Worm (Caenorhabditis elegans) whole organism, young adult: ENCODE measurements around the gene crt-1.

Experiments
- B0019.2 ChIP-seq: fragments of 200-800 bp; sonication (Bioruptor generic); conservative IDR thresholded peaks from 2 replicates; pipeline ENCODE4 v1.3.6; 2022; ENCODE audit warnings: missing genetic modification reagents, missing genetic modification characterization, missing compliant biosample characterization
- B0336.3 ChIP-seq: fragments of 200-800 bp; sonication (Bioruptor generic); IDR thresholded peaks from 2 replicates; pipeline ENCODE4 v1.3.6; 2022; ENCODE audit warnings: missing genetic modification characterization, missing compliant biosample characterization
- C17E4.6 ChIP-seq: fragments of 200-800 bp; sonication (Bioruptor generic); IDR thresholded peaks from 2 replicates; pipeline ENCODE4 v1.3.6; 2022; ENCODE audit warnings: missing genetic modification reagents, missing genetic modification characterization, missing compliant biosample characterization
- D2030.7 ChIP-seq: fragments of 200-800 bp; sonication (Bioruptor generic); IDR thresholded peaks from 2 replicates; pipeline ENCODE4 v1.3.6; 2022; ENCODE audit warnings: missing genetic modification reagents, missing genetic modification characterization, missing compliant biosample characterization
- F22D6.2 ChIP-seq: sonication (generic microtip); optimal IDR thresholded peaks from 2 replicates; lab custom pipeline; 2016; ENCODE audit warnings: mild to moderate bottlenecking, missing genetic modification characterization, missing compliant biosample characterization
- F23B12.7 ChIP-seq: sonication (generic microtip); optimal IDR thresholded peaks from 2 replicates; lab custom pipeline; 2017; ENCODE audit warnings: missing genetic modification characterization, mild to moderate bottlenecking, missing compliant biosample characterization, antibody characterized with exemption, moderate library complexity; ENCODE audit not compliant: insufficient read depth
- F33H1.4 ChIP-seq: fragments of 200-800 bp; sonication (Bioruptor generic); IDR thresholded peaks from 2 replicates; pipeline ENCODE4 v1.3.6; 2022; ENCODE audit warnings: missing genetic modification reagents, missing genetic modification characterization, missing compliant biosample characterization
- F52B5.7 ChIP-seq: sonication (generic microtip); optimal IDR thresholded peaks from 2 replicates; lab custom pipeline; 2016; ENCODE audit warnings: mild to moderate bottlenecking, missing genetic modification characterization, missing compliant biosample characterization
- F55B11.4 ChIP-seq: sonication (generic microtip); optimal IDR thresholded peaks from 2 replicates; lab custom pipeline; 2016; ENCODE audit warnings: missing compliant biosample characterization, missing genetic modification characterization, borderline replicate concordance; ENCODE audit not compliant: insufficient read depth
- T26A5.8 ChIP-seq: sonication (generic microtip); optimal IDR thresholded peaks from 2 replicates; lab custom pipeline; 2016; ENCODE audit warnings: missing genetic modification characterization, missing compliant biosample characterization
- Y95B8A.8 ChIP-seq: fragments of 200-800 bp; sonication (Bioruptor generic); IDR thresholded peaks from 2 replicates; pipeline ENCODE4 v1.3.6; 2022; ENCODE audit warnings: missing genetic modification reagents, missing genetic modification characterization, missing compliant biosample characterization
- ZK185.1 ChIP-seq: sonication (generic microtip); optimal IDR thresholded peaks from 2 replicates; lab custom pipeline; 2016; ENCODE audit warnings: mild to moderate bottlenecking, missing genetic modification characterization, missing compliant biosample characterization; ENCODE audit not compliant: poor library complexity, severe bottlenecking
- akir-1 ChIP-seq: fragments of 200-800 bp; sonication (Bioruptor generic); optimal IDR thresholded peaks from 2 replicates; lab custom pipeline; 2018; ENCODE audit warnings: mild to moderate bottlenecking, missing genetic modification characterization, moderate library complexity, missing compliant biosample characterization
- attf-3 ChIP-seq: fragments of 200-800 bp; sonication (Bioruptor generic); conservative IDR thresholded peaks from 2 replicates; pipeline ENCODE4 v1.3.6; 2022; ENCODE audit warnings: missing genetic modification reagents, missing genetic modification characterization, missing compliant biosample characterization
- attf-6 ChIP-seq: fragments of 200-800 bp; sonication (Bioruptor generic); IDR thresholded peaks from 2 replicates; pipeline ENCODE4 v1.3.6; 2022; ENCODE audit warnings: missing genetic modification reagents, missing genetic modification characterization, missing compliant biosample characterization
- bed-1 ChIP-seq: fragments of 200-800 bp; sonication (Bioruptor generic); IDR thresholded peaks from 2 replicates; pipeline ENCODE4 v1.3.6; 2022; ENCODE audit warnings: missing genetic modification reagents, missing genetic modification characterization, missing compliant biosample characterization
- cebp-1 ChIP-seq, 2 experiments: fragments of 200-800 bp in 1 of 2; sonication (Bioruptor generic) in 1 of 2; sonication (generic microtip) in 1 of 2; IDR thresholded peaks in 1 of 2; optimal IDR thresholded peaks in 1 of 2; 2 replicates each; pipeline versions ENCODE4 v1.3.6 to Lab custom; 2017 to 2022; ENCODE audit warnings: missing compliant biosample characterization in 2 of 2, missing genetic modification characterization in 2 of 2, mild to moderate bottlenecking in 1 of 2, missing genetic modification reagents in 1 of 2, moderate library complexity in 1 of 2
- ceh-27 ChIP-seq: fragments of 200-800 bp; sonication (Bioruptor generic); optimal IDR thresholded peaks from 2 replicates; lab custom pipeline; 2018; ENCODE audit warnings: mild to moderate bottlenecking, missing genetic modification characterization, moderate library complexity, missing compliant biosample characterization
- ceh-40 ChIP-seq: fragments of 200-800 bp; sonication (Bioruptor generic); IDR thresholded peaks from 2 replicates; pipeline ENCODE4 v1.3.6; 2022; ENCODE audit warnings: missing genetic modification characterization, missing compliant biosample characterization
- dox-1 ChIP-seq: fragments of 200-800 bp; sonication (Bioruptor generic); IDR thresholded peaks from 2 replicates; pipeline ENCODE4 v1.3.6; 2022; ENCODE audit warnings: missing genetic modification reagents, missing genetic modification characterization, missing compliant biosample characterization
- dpff-1 ChIP-seq: sonication (generic microtip); optimal IDR thresholded peaks from 2 replicates; lab custom pipeline; 2017; ENCODE audit warnings: mild to moderate bottlenecking, missing genetic modification characterization, missing compliant biosample characterization
- dpl-1 ChIP-seq: fragments of 150-350 bp; optimal IDR thresholded peaks from 2 replicates; lab custom pipeline; 2014; ENCODE audit warnings: missing biosample characterization, missing genetic modification reagents, missing genetic modification characterization
- efl-1 ChIP-seq: fragments of 150-350 bp; optimal IDR thresholded peaks from 2 replicates; lab custom pipeline; 2014; ENCODE audit warnings: missing biosample characterization, missing genetic modification reagents, missing genetic modification characterization
- egl-44 ChIP-seq: fragments of 200-800 bp; sonication (Bioruptor generic); IDR thresholded peaks from 2 replicates; pipeline ENCODE4 v1.3.6; 2022; ENCODE audit warnings: missing genetic modification reagents, missing genetic modification characterization, missing compliant biosample characterization
- ekl-4 ChIP-seq: fragments of 200-800 bp; sonication (Bioruptor generic); IDR thresholded peaks from 2 replicates; pipeline ENCODE4 v1.3.6; 2022; ENCODE audit warnings: missing genetic modification reagents, missing genetic modification characterization, missing compliant biosample characterization
- ets-4 ChIP-seq: fragments of 200-800 bp; sonication (Bioruptor generic); optimal IDR thresholded peaks from 2 replicates; lab custom pipeline; 2018; ENCODE audit warnings: mild to moderate bottlenecking, missing genetic modification characterization, missing compliant biosample characterization
- him-1 ChIP-seq: sonication (generic microtip); optimal IDR thresholded peaks from 2 replicates; lab custom pipeline; 2016; ENCODE audit warnings: missing genotype, missing genetic modification reagents, missing genetic modification characterization, missing compliant biosample characterization
- hmg-1.2 ChIP-seq: fragments of 200-800 bp; sonication (Bioruptor generic); IDR thresholded peaks from 2 replicates; pipeline ENCODE4 v1.3.6; 2022; ENCODE audit warnings: missing genetic modification reagents, missing genetic modification characterization, missing compliant biosample characterization
- hmg-20 ChIP-seq: fragments of 200-800 bp; sonication (Bioruptor generic); IDR thresholded peaks from 2 replicates; pipeline ENCODE4 v1.3.6; 2022; ENCODE audit warnings: missing genetic modification reagents, missing genetic modification characterization, missing compliant biosample characterization
- let-607 ChIP-seq, 2 experiments: fragments of 200-800 bp in 1 of 2; sonication (Bioruptor generic) in 1 of 2; sonication (generic microtip) in 1 of 2; optimal IDR thresholded peaks; 2 replicates each; lab custom pipeline; 2016 to 2018; ENCODE audit warnings: mild to moderate bottlenecking in 2 of 2, missing compliant biosample characterization in 2 of 2, missing genetic modification characterization in 2 of 2, moderate library complexity in 2 of 2, missing genotype in 1 of 2
- lin-35 ChIP-seq, 3 experiments: fragments of 150-350 bp in 2 of 3; sonication (generic microtip) in 1 of 3; optimal IDR thresholded peaks; 2 replicates each; lab custom pipeline; 2014 to 2018; ENCODE audit warnings: missing biosample characterization in 3 of 3, missing genetic modification characterization in 3 of 3, missing genetic modification reagents in 3 of 3
- lin-54 ChIP-seq: fragments of 200-800 bp; sonication (Bioruptor generic); optimal IDR thresholded peaks from 2 replicates; lab custom pipeline; 2018; ENCODE audit warnings: mild to moderate bottlenecking, missing genetic modification characterization, missing compliant biosample characterization
- lir-1 ChIP-seq: fragments of 200-800 bp; sonication (Bioruptor generic); conservative IDR thresholded peaks from 2 replicates; pipeline ENCODE4 v1.3.6; 2022; ENCODE audit warnings: missing genetic modification reagents, missing genetic modification characterization, missing compliant biosample characterization
- lsl-1 ChIP-seq: fragments of 200-800 bp; sonication (Bioruptor generic); optimal IDR thresholded peaks from 2 replicates; lab custom pipeline; 2018; ENCODE audit warnings: mild to moderate bottlenecking, missing genetic modification characterization, moderate library complexity, missing compliant biosample characterization
- lsy-27 ChIP-seq: sonication (generic microtip); optimal IDR thresholded peaks from 2 replicates; lab custom pipeline; 2017; ENCODE audit warnings: missing genetic modification characterization, mild to moderate bottlenecking, missing compliant biosample characterization, antibody characterized with exemption, missing genotype, borderline replicate concordance; ENCODE audit not compliant: insufficient read depth
- madf-10 ChIP-seq: sonication (generic microtip); optimal IDR thresholded peaks from 2 replicates; lab custom pipeline; 2016; ENCODE audit warnings: mild to moderate bottlenecking, missing genetic modification characterization, missing compliant biosample characterization
- mcd-1 ChIP-seq: fragments of 200-800 bp; sonication (Bioruptor generic); IDR thresholded peaks from 2 replicates; pipeline ENCODE4 v1.3.6; 2022; ENCODE audit warnings: missing genetic modification reagents, missing genetic modification characterization, missing compliant biosample characterization
- nfya-1 ChIP-seq: sonication (generic microtip); optimal IDR thresholded peaks from 2 replicates; lab custom pipeline; 2017; ENCODE audit warnings: antibody characterized with exemption, missing compliant biosample characterization, missing genetic modification characterization, borderline replicate concordance; ENCODE audit not compliant: insufficient read depth
- nhr-120 ChIP-seq: fragments of 200-800 bp; sonication (Bioruptor generic); IDR thresholded peaks from 2 replicates; pipeline ENCODE4 v1.3.6; 2022; ENCODE audit warnings: missing genetic modification characterization, missing compliant biosample characterization
- pbrm-1 ChIP-seq: fragments of 200-800 bp; sonication (Bioruptor generic); IDR thresholded peaks from 2 replicates; pipeline ENCODE4 v1.3.6; 2022; ENCODE audit warnings: missing genetic modification reagents, missing genetic modification characterization, missing compliant biosample characterization
- rcor-1 ChIP-seq: fragments of 200-800 bp; sonication (Bioruptor generic); IDR thresholded peaks from 2 replicates; pipeline ENCODE4 v1.3.6; 2022; ENCODE audit warnings: missing genetic modification reagents, missing genetic modification characterization, missing compliant biosample characterization
- rpc-1 ChIP-seq, 2 experiments: fragments of 150-350 bp in 1 of 2; sonication (generic microtip) in 1 of 2; optimal IDR thresholded peaks; 2 replicates each; lab custom pipeline; 2014 to 2018; ENCODE audit warnings: missing biosample characterization in 1 of 2, missing genetic modification characterization in 1 of 2, missing genetic modification reagents in 1 of 2, missing genotype in 1 of 2
- snpc-1.1 ChIP-seq: sonication (generic microtip); optimal IDR thresholded peaks from 2 replicates; lab custom pipeline; 2017; ENCODE audit warnings: missing genetic modification characterization, mild to moderate bottlenecking, missing compliant biosample characterization, antibody characterized with exemption, moderate library complexity, missing genotype, missing genetic modification reagents; ENCODE audit not compliant: insufficient read depth
- ztf-18 ChIP-seq: sonication (generic microtip); optimal IDR thresholded peaks from 2 replicates; lab custom pipeline; 2016; ENCODE audit warnings: missing genotype, mild to moderate bottlenecking, missing genetic modification characterization, missing compliant biosample characterization
- ztf-22 ChIP-seq: fragments of 200-800 bp; sonication (Bioruptor generic); optimal IDR thresholded peaks from 2 replicates; lab custom pipeline; 2018; ENCODE audit warnings: mild to moderate bottlenecking, missing genetic modification characterization, moderate library complexity, missing compliant biosample characterization
- ztf-26 ChIP-seq: sonication (generic microtip); optimal IDR thresholded peaks from 2 replicates; lab custom pipeline; 2017; ENCODE audit warnings: missing genetic modification characterization, missing compliant biosample characterization

Gene crt-1

DNA sequence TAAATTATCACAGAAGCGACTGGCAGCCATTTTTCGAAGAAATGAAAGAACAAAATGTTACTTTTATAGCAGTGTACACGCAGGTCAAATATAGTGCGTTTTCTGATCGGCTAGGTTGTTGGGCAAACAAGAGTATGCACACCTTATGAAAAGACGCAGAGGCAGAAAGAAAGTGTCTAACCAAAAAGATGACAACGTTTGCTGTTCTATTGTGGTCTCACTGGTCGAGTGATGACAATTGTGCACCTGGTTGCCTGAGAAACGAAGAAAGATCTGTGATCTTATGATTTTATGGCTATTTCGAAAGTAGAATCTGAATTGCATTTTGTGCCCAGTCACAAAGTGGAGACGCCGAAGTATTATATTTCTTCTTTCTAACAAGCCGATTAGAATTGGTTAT is 10.2 kb upstream of the crt-1 start, which contains the start of gene F17A9.4 (continued):
- TF ChIP-seq ztf-22 (GFP tag; lab: Kevin White, UChicago) (no peak), let-607 (tag; optimal IDR thresholded peaks at IDR 0.05; lab: Kevin White, UChicago) (no peak), ztf-26 (tag; lab: Kevin White, UChicago) (no peak), F22D6.2 (tag; lab: Kevin White, UChicago) (no peak), hmg-20 (GFP tag; lab: Robert Waterston, UW) (no peak), lsy-27 (tag; lab: Kevin White, UChicago) (no peak), akir-1 (GFP tag; lab: Kevin White, UChicago) (no peak), ceh-40 (no peak), T26A5.8 (tag; lab: Kevin White, UChicago) (no peak), nfya-1 (tag; lab: Kevin White, UChicago) (no peak), ceh-27 (GFP tag; lab: Kevin White, UChicago) (no peak), snpc-1.1 (tag; lab: Kevin White, UChicago) (no peak), bed-1 (no peak), attf-3 (GFP tag; lab: Robert Waterston, UW) (no peak), pbrm-1 (GFP tag; lab: Robert Waterston, UW) (no peak), cebp-1 (GFP tag; IDR thresholded peaks at IDR 0.05; lab: Robert Waterston, UW) (no peak), cebp-1 (tag; optimal IDR thresholded peaks at IDR 0.05; lab: Kevin White, UChicago) (peak; percentile 69), ets-4 (GFP tag; lab: Kevin White, UChicago) (no peak), B0336.3 (GFP tag; lab: Robert Waterston, UW) (peak; percentile 26; the same call in 1 of the 2 replicates), F23B12.7 (tag; lab: Kevin White, UChicago) (no peak), F55B11.4 (tag; lab: Kevin White, UChicago) (no peak), C17E4.6 (GFP tag; lab: Robert Waterston, UW) (no peak), egl-44 (GFP tag; lab: Robert Waterston, UW) (no peak), rcor-1 (GFP tag; lab: Robert Waterston, UW) (0 out of 2 replicates have a peak, but pooled peaks have one; percentile 10), dpff-1 (tag; lab: Kevin White, UChicago) (no peak), F52B5.7 (no peak), attf-6 (GFP tag; lab: Robert Waterston, UW) (no peak), ztf-18 (tag; lab: Kevin White, UChicago) (no peak), lsl-1 (no peak), lin-54 (GFP tag; lab: Kevin White, UChicago) (no peak), mcd-1 (no peak), hmg-1.2 (peak; percentile 24; the same call in 1 of the 2 replicates), Y95B8A.8 (GFP tag; lab: Robert Waterston, UW) (no peak), him-1 (tag; lab: Kevin White, UChicago) (no peak), nhr-120 (no peak)

DNA sequence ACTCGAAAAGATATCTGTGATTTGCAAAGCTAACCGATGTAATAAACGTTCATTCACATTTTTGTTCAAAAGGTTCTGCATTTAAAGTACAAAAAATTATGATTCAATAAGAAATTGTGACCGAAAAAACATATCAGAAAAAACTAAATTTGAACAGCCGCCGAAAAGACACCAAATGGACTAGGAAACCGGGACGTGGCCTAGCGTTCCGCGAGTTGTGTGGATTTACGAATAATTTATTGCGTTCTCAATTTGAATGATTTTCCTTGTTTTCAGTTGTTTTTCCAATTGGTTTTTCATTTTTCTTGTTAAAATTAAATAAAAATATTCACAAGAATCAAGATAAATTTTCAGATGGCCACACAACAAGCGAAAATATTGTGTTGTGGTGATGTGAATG is 7.1 kb upstream of the crt-1 start, which contains the start of gene cwf-19L1:
Gene cwf-19L1 (plus strand): TSS at position 355 of the 400 bp plus-strand sequence.
- TF ChIP-seq lir-1 (GFP tag; lab: Robert Waterston, UW) (0 out of 2 replicates have a peak, but pooled peaks have one; percentile 26), dpl-1 (GFP tag; lab: Kevin White, UChicago) (peak; percentile 65), ekl-4 (no peak), madf-10 (no peak), F23B12.7 (tag; lab: Kevin White, UChicago) (peak; percentile 17), lin-54 (GFP tag; lab: Kevin White, UChicago) (peak; percentile 91), dox-1 (GFP tag; lab: Robert Waterston, UW) (0 out of 2 replicates have a peak, but pooled peaks have one; percentile 32), rpc-1 (optimal IDR thresholded peaks at IDR 0.05; lab: Kevin White, UChicago) (no peak), rpc-1 (tag; optimal IDR thresholded peaks at IDR 0.05; lab: Kevin White, UChicago) (no peak), D2030.7 (GFP tag; lab: Robert Waterston, UW) (0 out of 2 replicates have a peak, but pooled peaks have one; percentile 22), F33H1.4 (GFP tag; lab: Robert Waterston, UW) (peak; percentile 29; the same call in 1 of the 2 replicates), B0019.2 (GFP tag; lab: Robert Waterston, UW) (0 out of 2 replicates have a peak, but pooled peaks have one; percentile 49), ZK185.1 (tag; lab: Kevin White, UChicago) (peak; percentile 57), let-607 (tag; optimal IDR thresholded peaks at IDR 0.05; lab: Kevin White, UChicago) (no peak), lin-35 (GFP tag; optimal IDR thresholded peaks at IDR 0.05; lab: Kevin White, UChicago) (peak in 1 of 3 experiments; percentile 80), lsy-27 (tag; lab: Kevin White, UChicago) (no peak), efl-1 (GFP tag; lab: Kevin White, UChicago) (peak; percentile 70)
